Worm (Caenorhabditis elegans) whole organism, L2 larva: ENCODE data around the gene F44E7.5.

Experiments
- C34F6.9 ChIP-seq: fragments of 150-350 bp; optimal IDR thresholded peaks from 2 replicates; lab custom pipeline; 2014; ENCODE audit warnings: missing biosample characterization, missing genetic modification characterization
- F13H6.1 ChIP-seq: sonication (generic microtip); optimal IDR thresholded peaks from 2 replicates; lab custom pipeline; 2016; ENCODE audit warnings: missing genetic modification characterization, missing compliant biosample characterization
- R02D3.7 ChIP-seq: fragments of 150-350 bp; optimal IDR thresholded peaks from 2 replicates; lab custom pipeline; 2014; ENCODE audit warnings: missing biosample characterization, missing genetic modification characterization
- ZK546.5 ChIP-seq: sonication (generic microtip); optimal IDR thresholded peaks from 2 replicates; lab custom pipeline; 2017; ENCODE audit warnings: missing biosample characterization, missing genetic modification characterization
- alr-1 ChIP-seq: fragments of 150-350 bp; optimal IDR thresholded peaks from 2 replicates; lab custom pipeline; 2014; ENCODE audit warnings: missing biosample characterization, missing genetic modification characterization
- ama-1 ChIP-seq: fragments of 150-350 bp; optimal IDR thresholded peaks from 2 replicates; lab custom pipeline; 2018; ENCODE audit warnings: inconsistent platforms
- blmp-1 ChIP-seq: sonication (generic microtip); optimal IDR thresholded peaks from 2 replicates; lab custom pipeline; 2017; ENCODE audit warnings: missing genetic modification characterization, mild to moderate bottlenecking, missing compliant biosample characterization, antibody characterized with exemption, moderate library complexity; ENCODE audit not compliant: insufficient read depth
- ceh-82 ChIP-seq: fragments of 150-350 bp; optimal IDR thresholded peaks from 2 replicates; lab custom pipeline; 2014; ENCODE audit warnings: missing biosample characterization, missing genetic modification characterization
- crh-2 ChIP-seq: sonication (generic microtip); optimal IDR thresholded peaks from 2 replicates; lab custom pipeline; 2017; ENCODE audit warnings: missing biosample characterization, missing genetic modification characterization
- dmd-4 ChIP-seq: sonication (generic microtip); optimal IDR thresholded peaks from 2 replicates; lab custom pipeline; 2017; ENCODE audit warnings: missing biosample characterization, missing genetic modification characterization
- egl-27 ChIP-seq: sonication (generic microtip); optimal IDR thresholded peaks from 3 replicates; lab custom pipeline; 2017; ENCODE audit warnings: missing biosample characterization, missing genetic modification reagents, missing genetic modification characterization
- elt-3 ChIP-seq: sonication (generic microtip); optimal IDR thresholded peaks from 2 replicates; lab custom pipeline; 2017; ENCODE audit warnings: missing biosample characterization, missing genetic modification characterization
- fos-1 ChIP-seq: fragments of 150-350 bp; optimal IDR thresholded peaks from 2 replicates; lab custom pipeline; 2014; ENCODE audit warnings: missing biosample characterization, missing genetic modification characterization
- gmeb-1 ChIP-seq: fragments of 150-350 bp; optimal IDR thresholded peaks from 2 replicates; lab custom pipeline; 2014; ENCODE audit warnings: missing biosample characterization, missing genetic modification characterization
- lin-11 ChIP-seq: fragments of 150-350 bp; sonication (generic microtip); optimal IDR thresholded peaks from 2 replicates; lab custom pipeline; 2014; ENCODE audit warnings: missing biosample characterization, missing genetic modification characterization, inconsistent platforms, mixed read lengths
- lin-39 ChIP-seq: fragments of 150-350 bp; optimal IDR thresholded peaks from 2 replicates; lab custom pipeline; 2014; ENCODE audit warnings: missing biosample characterization, missing genetic modification reagents, missing genetic modification characterization
- lsy-2 ChIP-seq, 2 experiments: fragments of 150-350 bp in 1 of 2; sonication (generic microtip) in 1 of 2; optimal IDR thresholded peaks; 2 replicates each; lab custom pipeline; 2014 to 2017; ENCODE audit warnings: missing biosample characterization in 2 of 2, missing genetic modification characterization in 2 of 2
- mab-5 ChIP-seq: fragments of 150-350 bp; optimal IDR thresholded peaks from 2 replicates; lab custom pipeline; 2014; ENCODE audit warnings: missing biosample characterization, missing genetic modification characterization
- mdl-1 ChIP-seq, 2 experiments: fragments of 150-350 bp in 1 of 2; sonication (generic microtip) in 1 of 2; optimal IDR thresholded peaks; 2 replicates each; lab custom pipeline; 2017; ENCODE audit warnings: missing biosample characterization in 2 of 2, missing genetic modification characterization in 2 of 2
- nhr-10 ChIP-seq: sonication (generic microtip); optimal IDR thresholded peaks from 2 replicates; lab custom pipeline; 2017; ENCODE audit warnings: missing biosample characterization, missing genetic modification characterization
- nhr-11 ChIP-seq: fragments of 150-350 bp; optimal IDR thresholded peaks from 2 replicates; lab custom pipeline; 2014; ENCODE audit warnings: missing biosample characterization, missing genetic modification characterization
- nhr-12 ChIP-seq: fragments of 150-350 bp; optimal IDR thresholded peaks from 2 replicates; lab custom pipeline; 2014; ENCODE audit warnings: missing biosample characterization, missing genetic modification characterization
- nhr-21 ChIP-seq: fragments of 150-350 bp; optimal IDR thresholded peaks from 2 replicates; lab custom pipeline; 2014; ENCODE audit warnings: missing biosample characterization, missing genetic modification characterization
- nhr-23 ChIP-seq: fragments of 150-350 bp; optimal IDR thresholded peaks from 2 replicates; lab custom pipeline; 2014; ENCODE audit warnings: missing biosample characterization, missing genetic modification reagents, missing genetic modification characterization
- nhr-25 ChIP-seq: fragments of 150-350 bp; sonication (generic microtip); optimal IDR thresholded peaks from 3 replicates; lab custom pipeline; 2014; ENCODE audit warnings: missing biosample characterization, missing genetic modification characterization
- nhr-6 ChIP-seq: fragments of 150-350 bp; optimal IDR thresholded peaks from 2 replicates; lab custom pipeline; 2014; ENCODE audit warnings: missing biosample characterization, missing genetic modification characterization
- peb-1 ChIP-seq: fragments of 150-350 bp; optimal IDR thresholded peaks from 2 replicates; lab custom pipeline; 2014; ENCODE audit warnings: missing biosample characterization, missing genetic modification characterization
- sem-4 ChIP-seq: fragments of 150-350 bp; optimal IDR thresholded peaks from 2 replicates; lab custom pipeline; 2014; ENCODE audit warnings: missing biosample characterization, missing genetic modification reagents, missing genetic modification characterization
- skn-1 ChIP-seq: sonication (generic microtip); optimal IDR thresholded peaks from 2 replicates; lab custom pipeline; 2017; ENCODE audit warnings: missing biosample characterization, missing genetic modification characterization
- sma-3 ChIP-seq: sonication (generic microtip); optimal IDR thresholded peaks from 2 replicates; lab custom pipeline; 2016; ENCODE audit warnings: missing genetic modification reagents, missing genetic modification characterization, missing compliant biosample characterization
- sma-9 ChIP-seq, 2 experiments: fragments of 150-350 bp in 1 of 2; sonication (generic microtip) in 1 of 2; optimal IDR thresholded peaks; 2 replicates each; lab custom pipeline; 2014 to 2016; ENCODE audit warnings: missing genetic modification characterization in 2 of 2, mild to moderate bottlenecking in 1 of 2, missing biosample characterization in 1 of 2, missing compliant biosample characterization in 1 of 2, missing genetic modification reagents in 1 of 2, moderate library complexity in 1 of 2
- unc-39 ChIP-seq: fragments of 150-350 bp; optimal IDR thresholded peaks from 2 replicates; lab custom pipeline; 2014; ENCODE audit warnings: missing biosample characterization, missing genetic modification characterization
- unc-55 ChIP-seq: fragments of 150-350 bp; sonication (generic microtip); optimal IDR thresholded peaks from 3 replicates; lab custom pipeline; 2014; ENCODE audit warnings: missing biosample characterization, missing genetic modification reagents, missing genetic modification characterization
- ztf-1 ChIP-seq: fragments of 200-800 bp; sonication (Bioruptor generic); conservative IDR thresholded peaks from 2 replicates; pipeline ENCODE4 v1.3.6; 2022; ENCODE audit warnings: missing genetic modification characterization, missing compliant biosample characterization
- ztf-11 ChIP-seq: sonication (generic microtip); optimal IDR thresholded peaks from 2 replicates; lab custom pipeline; 2017; ENCODE audit warnings: missing biosample characterization, missing genetic modification characterization

The F44E7.5 gene

ce11 chrV:5763787-5764186, 16.9 kb downstream of the F44E7.5 start, which contains the start of gene pgph-3:
Gene pgph-3, minus strand, starts transcription at chrV:5763846.
- peak; percentile 85 for TF ChIP-seq crh-2 (tag; lab: Kevin White, UChicago)
- TF ChIP-seq F13H6.1 = peak; percentile 74
- no peak for TF ChIP-seq lin-39 (tag; lab: Kevin White, UChicago)
- TF ChIP-seq dmd-4 (tag; lab: Kevin White, UChicago) = no peak
- no peak for TF ChIP-seq ama-1 (lab: Kevin White, UChicago)
- TF ChIP-seq ztf-1 (GFP tag; lab: Robert Waterston, UW) = no peak
- peak; percentile 28 for TF ChIP-seq nhr-6 (tag; lab: Kevin White, UChicago)
- no peak for TF ChIP-seq mab-5
- TF ChIP-seq blmp-1 (tag; lab: Kevin White, UChicago) = peak; percentile 85
- no peak for TF ChIP-seq nhr-11 (tag; lab: Kevin White, UChicago)
- peak; percentile 45 for TF ChIP-seq nhr-21 (tag; lab: Kevin White, UChicago)
- TF ChIP-seq sem-4 (tag; lab: Kevin White, UChicago) = peak; percentile 53
- TF ChIP-seq R02D3.7 (tag; lab: Kevin White, UChicago) = no peak
- no peak for TF ChIP-seq peb-1
- peak; percentile 45 for TF ChIP-seq gmeb-1 (tag; lab: Kevin White, UChicago)
- no peak for TF ChIP-seq skn-1
- peak; percentile 11 to 17 for TF ChIP-seq mdl-1 (tag; optimal IDR thresholded peaks at IDR 0.05; lab: Kevin White, UChicago)
- TF ChIP-seq unc-55 = no peak
- no peak for TF ChIP-seq elt-3 (tag; lab: Kevin White, UChicago)
- peak; percentile 75 for TF ChIP-seq fos-1
- peak; percentile 15 for TF ChIP-seq C34F6.9
- TF ChIP-seq sma-9 (GFP tag; optimal IDR thresholded peaks at IDR 0.05; lab: Kevin White, UChicago) = peak; percentile 96
- TF ChIP-seq sma-9 (tag; optimal IDR thresholded peaks at IDR 0.05; lab: Kevin White, UChicago) = no peak
- TF ChIP-seq lsy-2 (tag; optimal IDR thresholded peaks at IDR 0.05; lab: Kevin White, UChicago) = no peak
- TF ChIP-seq ceh-82 (tag; lab: Kevin White, UChicago) = no peak
- peak; percentile 73 for TF ChIP-seq sma-3 (GFP tag; lab: Kevin White, UChicago)
- no peak for TF ChIP-seq nhr-12
- no peak for TF ChIP-seq lin-11 (tag; lab: Kevin White, UChicago)
- TF ChIP-seq egl-27 (tag; lab: Kevin White, UChicago) = peak; percentile 73
- peak; percentile 84 for TF ChIP-seq nhr-25 (tag; lab: Kevin White, UChicago)
- TF ChIP-seq ztf-11 (tag; lab: Kevin White, UChicago) = no peak
- no peak for TF ChIP-seq ZK546.5 (tag; lab: Kevin White, UChicago)

DNA sequence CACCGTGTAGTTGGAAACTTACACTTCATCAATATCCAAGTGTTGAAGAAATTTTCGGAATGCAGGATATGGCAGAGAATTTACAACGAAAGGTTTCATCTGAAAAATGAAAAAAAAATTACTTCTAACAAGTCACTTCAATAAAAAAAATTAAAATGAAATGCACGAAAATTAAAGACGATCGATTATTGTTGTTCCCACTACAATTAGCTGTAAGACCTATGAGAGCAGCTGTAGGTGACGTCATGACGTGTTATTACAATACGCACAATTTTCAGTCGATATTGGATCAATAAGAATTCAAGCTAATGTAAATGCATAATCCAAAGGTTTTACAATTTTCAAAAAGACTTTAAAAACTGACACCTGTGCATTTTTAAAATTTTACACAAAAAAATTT, 20.6 kb downstream of the F44E7.5 start, which contains the start of gene C53A3.1:
Gene C53A3.1 (minus strand): TSS at position 101 of the 400 bp plus-strand sequence.
- no peak for TF ChIP-seq alr-1 (tag; lab: Kevin White, UChicago)
- no peak for TF ChIP-seq nhr-10
- TF ChIP-seq, all 48 proteins: peak for 0

DNA sequence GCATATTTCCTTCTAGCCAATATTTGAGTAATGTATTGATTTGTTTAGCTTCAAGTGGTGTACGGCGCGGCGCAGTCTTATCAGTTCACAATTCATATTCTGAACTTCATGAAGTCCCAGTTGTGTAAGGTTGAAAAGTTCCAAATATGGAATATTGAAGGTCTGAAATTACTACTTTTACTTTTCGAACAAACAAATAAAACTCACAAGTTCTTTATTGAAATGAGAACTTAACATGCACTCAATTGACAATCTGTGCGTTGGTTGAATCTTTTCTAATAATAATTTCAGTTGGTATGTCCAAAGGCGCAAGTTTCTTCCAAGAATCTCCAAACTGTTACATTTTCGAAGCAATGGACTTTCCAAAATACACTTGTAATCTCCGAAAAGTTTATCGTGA, 21.9 kb downstream of the F44E7.5 start, which contains the start of gene C53A3.4:
Gene C53A3.4 (minus strand): TSS at position 101 of the 400 bp plus-strand sequence.
- TF ChIP-seq alr-1 (tag; lab: Kevin White, UChicago) (no peak), ceh-82 (tag; lab: Kevin White, UChicago) (no peak), unc-55 (no peak), ZK546.5 (tag; lab: Kevin White, UChicago) (no peak), sma-9 (GFP tag; optimal IDR thresholded peaks at IDR 0.05; lab: Kevin White, UChicago) (no peak), sma-9 (tag; optimal IDR thresholded peaks at IDR 0.05; lab: Kevin White, UChicago) (no peak), nhr-23 (tag; lab: Kevin White, UChicago) (no peak), C34F6.9 (no peak), ama-1 (lab: Kevin White, UChicago) (no peak), unc-39 (tag; lab: Kevin White, UChicago) (no peak), ztf-11 (tag; lab: Kevin White, UChicago) (no peak)
- TF ChIP-seq, all 48 proteins: peak for 0

- TF ChIP-seq skn-1 = no peak
- TF ChIP-seq gmeb-1 (tag; lab: Kevin White, UChicago) = no peak
These were observed 24.5 kb downstream of the F44E7.5 start, which contains the start of gene C53A3.3 for ce11 chrV:5756193-5756592. Gene C53A3.3, plus strand, starts transcription at chrV:5756493.
